Fruit fly (Drosophila melanogaster): ENCODE data around the gene CG3631.

CG3631 gene

dm6 chr3R:14903837-14904431 is 24.7 kb downstream of the CG3631 start, which contains the start of gene VhaPPA1-1 (continued):
- no peak for TF ChIP-seq CG8281 (tag; optimal IDR thresholded peaks at IDR 0.05)
- peak; percentile 17 for TF ChIP-seq Fer1 (GFP tag; optimal IDR thresholded peaks at IDR 0.05)
- TF ChIP-seq mam (GFP tag; optimal IDR thresholded peaks at IDR 0.05), result peak; percentile 18
- no peak for TF ChIP-seq CG10543 (GFP tag; optimal IDR thresholded peaks at IDR 0.05)
- peak; percentile 55 for TF ChIP-seq CG15514 (GFP tag; optimal IDR thresholded peaks at IDR 0.05)
- TF ChIP-seq CG11504 (tag; optimal IDR thresholded peaks at IDR 0.05), result peak; percentile 53
- no peak for TF ChIP-seq Stat92E (GFP tag; optimal IDR thresholded peaks at IDR 0.05)
- peak; percentile 22 for TF ChIP-seq lilli (GFP tag; optimal IDR thresholded peaks at IDR 0.05)
- peak; percentile 68 for TF ChIP-seq CG3995 (GFP tag; optimal IDR thresholded peaks at IDR 0.05)
- peak; percentile 74 for TF ChIP-seq Dref (GFP tag; IDR thresholded peaks at IDR 0.05)
- TF ChIP-seq CG1603 (tag; optimal IDR thresholded peaks at IDR 0.05), result peak; percentile 55
- peak; percentile 15 for TF ChIP-seq maf-S (GFP tag; optimal IDR thresholded peaks at IDR 0.05)
- TF ChIP-seq CG9797 (GFP tag; optimal IDR thresholded peaks at IDR 0.05), result peak; percentile 55
- peak; percentile 80 for TF ChIP-seq stwl (tag; optimal IDR thresholded peaks at IDR 0.05)
- peak; percentile 46 for TF ChIP-seq Abd-B (GFP tag; optimal IDR thresholded peaks at IDR 0.05)
- peak; percentile 36 for TF ChIP-seq CG15601 (tag; optimal IDR thresholded peaks at IDR 0.05)
- peak; percentile 83 for TF ChIP-seq row (GFP tag; IDR thresholded peaks at IDR 0.05)
- TF ChIP-seq Pdp1 (GFP tag; optimal IDR thresholded peaks at IDR 0.05), result peak in 1 of 2 experiments; percentile 39
- TF ChIP-seq kay (GFP tag; optimal IDR thresholded peaks at IDR 0.05), result peak; percentile 15
- peak in 1 of 2 experiments; percentile 69 for TF ChIP-seq crp (GFP tag; optimal IDR thresholded peaks at IDR 0.05)
- no peak for TF ChIP-seq Trl (optimal IDR thresholded peaks at IDR 0.05)
- TF ChIP-seq Trl (GFP tag; optimal IDR thresholded peaks at IDR 0.05), result no peak
- TF ChIP-seq E2f2 (GFP tag; IDR thresholded peaks at IDR 0.05), result peak; percentile 60; the same call in 1 of the 2 replicates
- TF ChIP-seq MESR4 (GFP tag; optimal IDR thresholded peaks at IDR 0.05), result peak; percentile 96
- TF ChIP-seq gfzf (GFP tag; optimal IDR thresholded peaks at IDR 0.05), result peak; percentile 51
- peak in 1 of 2 experiments; percentile 30 for TF ChIP-seq dpn (GFP tag; optimal IDR thresholded peaks at IDR 0.05)
- TF ChIP-seq CG13287 (GFP tag; IDR thresholded peaks at IDR 0.05; ENCODE audit: partially characterized antibody), result peak; percentile 36
- TF ChIP-seq CG4328 (GFP tag; optimal IDR thresholded peaks at IDR 0.05), result no peak
- TF ChIP-seq Dp (GFP tag; optimal IDR thresholded peaks at IDR 0.05), result peak; percentile 73
- TF ChIP-seq sug (tag; optimal IDR thresholded peaks at IDR 0.05), result peak; percentile 69
- peak; percentile 3 for TF ChIP-seq Max (GFP tag; optimal IDR thresholded peaks at IDR 0.05)
- no peak for TF ChIP-seq gsb (GFP tag; IDR thresholded peaks at IDR 0.05)
- peak; percentile 62 for TF ChIP-seq CG13624 (GFP tag; optimal IDR thresholded peaks at IDR 0.05)
- TF ChIP-seq Sin3A (optimal IDR thresholded peaks at IDR 0.05), result peak; percentile 98
- TF ChIP-seq ab (GFP tag; optimal IDR thresholded peaks at IDR 0.05), result no peak
- no peak for TF ChIP-seq Dip2 (GFP tag; IDR thresholded peaks at IDR 0.05)
- TF ChIP-seq Scr (GFP tag; IDR thresholded peaks at IDR 0.05; ENCODE audit: partially characterized antibody), result peak; percentile 59; the same call in 1 of the 2 replicates
- TF ChIP-seq CG13296 (GFP tag; optimal IDR thresholded peaks at IDR 0.05), result no peak
- peak; percentile 84 for TF ChIP-seq pzg (GFP tag; optimal IDR thresholded peaks at IDR 0.05)
- peak; percentile 49 for TF ChIP-seq CG2678 (tag; optimal IDR thresholded peaks at IDR 0.05)
- peak; percentile 37 for TF ChIP-seq Xbp1 (GFP tag; optimal IDR thresholded peaks at IDR 0.05)
- peak; percentile 78 for TF ChIP-seq pita (GFP tag; optimal IDR thresholded peaks at IDR 0.05)
- TF ChIP-seq hkb (optimal IDR thresholded peaks at IDR 0.05), result peak; percentile 96
- TF ChIP-seq hkb (GFP tag; IDR thresholded peaks at IDR 0.05), result no peak
- peak; percentile 64 for TF ChIP-seq CG17186 (GFP tag; optimal IDR thresholded peaks at IDR 0.05)
- TF ChIP-seq CG31441 (GFP tag; IDR thresholded peaks at IDR 0.05), result 0 out of 2 replicates have a peak, but pooled peaks have one; percentile 45
- TF ChIP-seq CG8290 (GFP tag; optimal IDR thresholded peaks at IDR 0.05), result no peak
- TF ChIP-seq CG8290 (tag; optimal IDR thresholded peaks at IDR 0.05), result peak in 1 of 2 experiments; percentile 2
- TF ChIP-seq tll (GFP tag; optimal IDR thresholded peaks at IDR 0.05), result peak; percentile 41 to 99
